Worm (Caenorhabditis elegans): ENCODE results near the gene set-22.

Gene set-22

DNA sequence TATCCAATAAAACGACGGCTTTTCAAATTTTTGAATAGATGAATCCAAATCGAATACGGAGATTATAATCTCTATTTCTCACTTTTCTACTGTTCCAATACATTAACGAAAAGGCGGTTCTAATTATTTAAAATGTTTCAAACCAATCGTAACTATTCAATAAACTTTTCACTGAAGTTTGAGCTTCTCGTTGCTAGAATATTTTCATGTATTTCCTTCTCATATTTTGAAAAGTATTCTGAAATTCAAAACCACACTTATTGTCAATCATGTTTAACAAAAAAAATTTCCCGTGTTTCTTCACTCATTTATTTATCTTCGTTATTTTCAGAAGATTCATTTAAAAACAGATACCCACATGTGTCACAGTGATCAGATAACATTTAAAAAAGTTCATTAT lies 33.9 kb upstream of the set-22 start, which contains the start of gene F15H10.8:
Gene F15H10.8, minus strand, starts transcription at position 101 of the 400 bp plus-strand sequence.
- no peak for TF ChIP-seq flt-1 (GFP tag; IDR thresholded peaks at IDR 0.05)
- no peak for TF ChIP-seq hnd-1 (tag; optimal IDR thresholded peaks at IDR 0.05)
- no peak for TF ChIP-seq pes-1 (GFP tag; IDR thresholded peaks at IDR 0.05)
- no peak for TF ChIP-seq hmbx-1 (tag; optimal IDR thresholded peaks at IDR 0.05)
- no peak for TF ChIP-seq ceh-36 (tag; optimal IDR thresholded peaks at IDR 0.05)
- no peak for TF ChIP-seq sea-1 (GFP tag; conservative IDR thresholded peaks at IDR 0.05)

DNA sequence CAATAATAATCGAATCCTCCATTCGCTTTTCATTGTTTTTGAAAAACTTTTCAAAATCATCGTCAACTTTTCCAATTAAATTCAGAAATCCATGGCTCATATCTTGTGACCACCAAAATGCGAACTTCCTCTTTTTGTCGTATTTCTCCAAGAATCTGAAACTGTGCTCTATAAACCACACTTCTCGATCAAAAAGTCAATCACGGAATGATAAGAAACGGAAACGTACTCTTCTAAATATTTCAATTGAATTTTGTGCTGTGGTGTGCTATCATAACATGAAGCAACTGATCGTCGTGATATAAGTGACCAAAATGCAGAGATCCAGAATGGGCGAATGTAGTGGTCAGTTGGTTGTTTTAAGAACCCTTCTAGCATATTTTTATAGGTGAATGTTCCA lies 32.0 kb upstream of the set-22 start:
- TF ChIP-seq tra-4 (tag; optimal IDR thresholded peaks at IDR 0.05) (no peak), ets-7 (tag; optimal IDR thresholded peaks at IDR 0.05) (no peak), B0310.2 (tag; optimal IDR thresholded peaks at IDR 0.05) (no peak), tbx-11 (GFP tag; IDR thresholded peaks at IDR 0.05) (no peak), scrt-1 (GFP tag; IDR thresholded peaks at IDR 0.05) (no peak), ceh-36 (tag; optimal IDR thresholded peaks at IDR 0.05) (no peak), aly-1 (tag; optimal IDR thresholded peaks at IDR 0.05) (no peak), hmg-4 (GFP tag; optimal IDR thresholded peaks at IDR 0.05) (no peak)

DNA sequence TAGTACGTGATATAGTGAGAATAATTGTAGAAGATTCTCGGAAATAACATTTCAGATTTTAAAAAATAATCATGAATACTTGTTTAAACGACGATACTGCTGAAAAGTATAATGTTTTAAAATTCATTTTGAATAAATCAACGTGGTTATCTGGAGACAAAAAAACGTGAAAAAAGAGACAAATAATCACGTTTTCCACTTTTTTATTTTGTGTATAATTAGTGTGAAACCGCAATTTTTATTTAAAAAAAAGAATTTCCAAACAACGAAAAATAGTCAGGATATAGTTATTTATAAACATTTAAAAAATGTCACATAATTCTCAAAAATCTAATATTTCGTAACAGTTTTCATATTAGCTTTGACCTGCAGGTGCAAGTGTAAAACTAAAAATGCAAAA lies 30.4 kb upstream of the set-22 start, which contains the start of gene F15H10.7:
Gene F15H10.7, minus strand, starts transcription at position 101 of the 400 bp plus-strand sequence.
- no peak for TF ChIP-seq ets-7 (tag; optimal IDR thresholded peaks at IDR 0.05)
- TF ChIP-seq scrt-1 (GFP tag; IDR thresholded peaks at IDR 0.05), result no peak
- no peak for TF ChIP-seq F13C5.2 (tag; optimal IDR thresholded peaks at IDR 0.05)
- TF ChIP-seq aly-1 (tag; optimal IDR thresholded peaks at IDR 0.05), result no peak
- TF ChIP-seq ceh-36 (tag; optimal IDR thresholded peaks at IDR 0.05), result no peak
- TF ChIP-seq hmbx-1 (tag; optimal IDR thresholded peaks at IDR 0.05), result no peak
- no peak for TF ChIP-seq tbx-11 (GFP tag; IDR thresholded peaks at IDR 0.05)
- no peak for TF ChIP-seq ceh-13 (GFP tag; optimal IDR thresholded peaks at IDR 0.05)
- TF ChIP-seq ama-1 (optimal IDR thresholded peaks at IDR 0.05), result no peak
- no peak for TF ChIP-seq flt-1 (GFP tag; IDR thresholded peaks at IDR 0.05)
- TF ChIP-seq hnd-1 (tag; optimal IDR thresholded peaks at IDR 0.05), result no peak
- TF ChIP-seq sea-1 (GFP tag; conservative IDR thresholded peaks at IDR 0.05), result no peak
- TF ChIP-seq tbx-37 (GFP tag; conservative IDR thresholded peaks at IDR 0.05), result no peak
- TF ChIP-seq hmg-4 (GFP tag; optimal IDR thresholded peaks at IDR 0.05), result no peak
- TF ChIP-seq tra-4 (tag; optimal IDR thresholded peaks at IDR 0.05), result no peak
- TF ChIP-seq pes-1 (GFP tag; IDR thresholded peaks at IDR 0.05), result no peak

DNA sequence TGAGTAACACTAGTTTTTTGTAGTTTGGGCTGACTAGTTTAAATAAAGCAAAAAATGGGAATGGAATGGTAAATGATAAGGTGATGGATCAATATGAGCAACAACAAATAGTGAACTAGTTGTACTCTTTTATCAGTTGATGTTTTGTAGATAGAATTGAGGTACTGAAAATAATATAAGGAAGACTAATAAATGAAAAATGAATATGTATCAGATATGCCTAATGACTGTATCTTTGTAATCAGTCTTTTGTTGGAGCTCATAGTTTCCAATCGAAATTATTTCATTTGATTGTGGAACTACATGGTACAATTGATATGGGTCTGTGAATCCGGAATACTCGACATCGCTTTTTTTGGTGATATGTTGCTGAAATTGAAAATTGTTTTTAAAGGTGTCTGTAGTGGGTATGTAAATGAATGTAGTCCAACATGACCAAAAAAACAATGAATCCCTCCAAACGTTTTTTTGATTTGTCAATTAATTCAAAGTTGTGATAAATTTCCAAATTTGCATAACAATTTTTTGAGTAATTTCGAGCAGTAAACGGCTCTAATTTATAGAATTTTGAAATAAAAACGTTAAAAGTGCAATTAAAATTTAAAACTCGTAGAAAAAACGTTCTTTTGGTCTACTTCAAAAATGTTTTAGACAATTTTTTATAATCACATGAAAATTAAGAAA lies 26.5 kb upstream of the set-22 start, which contains the start of gene F15H10.12:
Gene F15H10.12, minus strand, starts transcription at position 51 of the 684 bp plus-strand sequence.
- TF ChIP-seq pes-1 (GFP tag; IDR thresholded peaks at IDR 0.05), result no peak
- no peak for TF ChIP-seq tbx-11 (GFP tag; IDR thresholded peaks at IDR 0.05)

ce11 chrV:10414610-10415009 lies 22.1 kb upstream of the set-22 start, which contains the start of gene F15H10.9:
Gene F15H10.9, minus strand, starts transcription at chrV:10414710.
- no peak for TF ChIP-seq aly-1 (tag; optimal IDR thresholded peaks at IDR 0.05)
- no peak for TF ChIP-seq hnd-1 (tag; optimal IDR thresholded peaks at IDR 0.05)
- no peak for TF ChIP-seq hmbx-1 (tag; optimal IDR thresholded peaks at IDR 0.05)

DNA sequence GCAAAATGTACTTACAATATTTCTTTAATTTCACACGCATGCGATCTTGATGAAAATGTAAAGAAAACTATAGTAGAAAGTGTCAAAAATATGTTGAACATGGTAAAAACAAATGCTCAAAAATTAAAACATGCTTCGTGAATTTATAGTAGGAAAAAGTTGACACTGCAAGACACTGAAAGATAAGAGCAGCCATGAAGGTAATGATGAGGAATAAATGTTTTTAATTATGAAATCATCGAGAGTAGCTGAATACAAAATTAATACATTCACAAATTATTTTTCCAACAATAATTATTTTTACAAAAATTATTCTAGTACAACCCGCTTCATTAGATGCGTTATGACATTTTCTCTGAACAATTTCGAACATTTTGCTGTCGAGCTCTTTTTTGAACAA lies 19.8 kb upstream of the set-22 start, which contains the start of gene F15H10.10:
Gene F15H10.10, minus strand, starts transcription at position 101 of the 400 bp plus-strand sequence.
- TF ChIP-seq flt-1 (GFP tag; IDR thresholded peaks at IDR 0.05), result no peak
- no peak for TF ChIP-seq ama-1 (optimal IDR thresholded peaks at IDR 0.05)
- no peak for TF ChIP-seq tbx-37 (GFP tag; conservative IDR thresholded peaks at IDR 0.05)
- TF ChIP-seq ceh-13 (GFP tag; optimal IDR thresholded peaks at IDR 0.05), result no peak
- no peak for TF ChIP-seq aly-1 (tag; optimal IDR thresholded peaks at IDR 0.05)
- TF ChIP-seq hmbx-1 (tag; optimal IDR thresholded peaks at IDR 0.05), result no peak
- TF ChIP-seq hmg-4 (GFP tag; optimal IDR thresholded peaks at IDR 0.05), result no peak
- TF ChIP-seq pes-1 (GFP tag; IDR thresholded peaks at IDR 0.05), result no peak
- no peak for TF ChIP-seq sea-1 (GFP tag; conservative IDR thresholded peaks at IDR 0.05)
- no peak for TF ChIP-seq scrt-1 (GFP tag; IDR thresholded peaks at IDR 0.05)

ce11 chrV:10418961-10419360 lies 17.8 kb upstream of the set-22 start, which contains the start of gene F15H10.5:
Gene F15H10.5, minus strand, starts transcription at chrV:10419061.
- TF ChIP-seq ets-7 (tag; optimal IDR thresholded peaks at IDR 0.05), result no peak
- TF ChIP-seq B0310.2 (tag; optimal IDR thresholded peaks at IDR 0.05), result no peak
- no peak for TF ChIP-seq scrt-1 (GFP tag; IDR thresholded peaks at IDR 0.05)
- no peak for TF ChIP-seq hmbx-1 (tag; optimal IDR thresholded peaks at IDR 0.05)
- no peak for TF ChIP-seq ceh-13 (GFP tag; optimal IDR thresholded peaks at IDR 0.05)
- TF ChIP-seq ceh-36 (tag; optimal IDR thresholded peaks at IDR 0.05), result no peak

- TF ChIP-seq tbx-37 (GFP tag; conservative IDR thresholded peaks at IDR 0.05) (no peak), aly-1 (tag; optimal IDR thresholded peaks at IDR 0.05) (no peak), tbx-11 (GFP tag; IDR thresholded peaks at IDR 0.05) (no peak), hnd-1 (tag; optimal IDR thresholded peaks at IDR 0.05) (no peak), ceh-36 (tag; optimal IDR thresholded peaks at IDR 0.05) (no peak), scrt-1 (GFP tag; IDR thresholded peaks at IDR 0.05) (no peak), ceh-13 (GFP tag; optimal IDR thresholded peaks at IDR 0.05) (no peak), B0310.2 (tag; optimal IDR thresholded peaks at IDR 0.05) (no peak), hmg-4 (GFP tag; optimal IDR thresholded peaks at IDR 0.05) (no peak), hmbx-1 (tag; optimal IDR thresholded peaks at IDR 0.05) (no peak), ama-1 (optimal IDR thresholded peaks at IDR 0.05) (no peak), pes-1 (GFP tag; IDR thresholded peaks at IDR 0.05) (no peak), F13C5.2 (tag; optimal IDR thresholded peaks at IDR 0.05) (no peak), flt-1 (GFP tag; IDR thresholded peaks at IDR 0.05) (no peak), sea-1 (GFP tag; conservative IDR thresholded peaks at IDR 0.05) (no peak), tra-4 (tag; optimal IDR thresholded peaks at IDR 0.05) (no peak), ets-7 (tag; optimal IDR thresholded peaks at IDR 0.05) (no peak)
These were observed 14.9 kb upstream of the set-22 start, which contains the start of gene col-13 for ce11 chrV:10421802-10422201. Gene col-13, minus strand, starts transcription at chrV:10421902.
